Fruit fly (Drosophila melanogaster): ENCODE results near the gene zfh1.

DNA sequence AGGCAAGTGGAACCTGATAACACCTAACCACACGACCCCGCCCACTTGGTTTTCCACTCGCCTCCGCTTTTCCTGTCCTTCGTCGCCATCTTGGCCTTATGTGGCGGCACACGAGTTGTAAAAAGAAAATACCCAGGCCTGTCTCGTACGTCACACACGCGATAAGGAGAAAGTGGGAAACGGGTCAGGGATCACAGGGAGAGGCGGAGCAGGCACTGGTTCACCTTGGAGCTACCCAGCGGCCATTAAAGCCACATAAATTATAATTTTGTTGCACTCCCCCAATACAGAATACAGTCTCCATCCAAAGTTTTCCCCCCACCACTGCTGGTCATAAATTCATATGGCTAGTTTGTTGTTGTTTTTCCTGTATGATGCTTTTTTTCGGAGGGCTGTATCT lies 10.2 kb downstream of the zfh1 start:
- TF ChIP-seq Dll (optimal IDR thresholded peaks at IDR 0.05), result no peak
- TF ChIP-seq CG8478 (optimal IDR thresholded peaks at IDR 0.05), result no peak
- no peak for TF ChIP-seq psq (optimal IDR thresholded peaks at IDR 0.05)
- TF ChIP-seq EcR (GFP tag; optimal IDR thresholded peaks at IDR 0.05), result no peak
- TF ChIP-seq pan (optimal IDR thresholded peaks at IDR 0.05), result no peak
- no peak for TF ChIP-seq usp (GFP tag; optimal IDR thresholded peaks at IDR 0.05)

Measured in whole organism.